Worm (Caenorhabditis elegans) whole organism, young adult: ENCODE data around the gene srx-77.

Experiments used
- C06A6.2 ChIP-seq: fragments of 200-800 bp; sonication (Bioruptor generic); conservative IDR thresholded peaks from 2 replicates; pipeline ENCODE4 v1.3.6; 2022; ENCODE audit warnings: missing genetic modification characterization, missing compliant biosample characterization
- F57A8.1 ChIP-seq: fragments of 200-800 bp; sonication (Bioruptor generic); optimal IDR thresholded peaks from 2 replicates; lab custom pipeline; 2018; ENCODE audit warnings: mild to moderate bottlenecking, missing genetic modification characterization, moderate library complexity, missing compliant biosample characterization
- K12H6.12 ChIP-seq: fragments of 200-800 bp; sonication (Bioruptor generic); optimal IDR thresholded peaks from 2 replicates; lab custom pipeline; 2018; ENCODE audit warnings: mild to moderate bottlenecking, missing genetic modification characterization, missing compliant biosample characterization
- athp-1 ChIP-seq: sonication (generic microtip); optimal IDR thresholded peaks from 2 replicates; lab custom pipeline; 2017; ENCODE audit warnings: mild to moderate bottlenecking, missing genetic modification characterization, missing compliant biosample characterization
- ccch-3 ChIP-seq: fragments of 200-800 bp; sonication (Bioruptor generic); optimal IDR thresholded peaks from 2 replicates; lab custom pipeline; 2018; ENCODE audit warnings: mild to moderate bottlenecking, missing genetic modification characterization, missing compliant biosample characterization
- ekl-4 ChIP-seq: fragments of 200-800 bp; sonication (Bioruptor generic); IDR thresholded peaks from 2 replicates; pipeline ENCODE4 v1.3.6; 2022; ENCODE audit warnings: missing genetic modification reagents, missing genetic modification characterization, missing compliant biosample characterization
- gei-17 ChIP-seq: fragments of 200-800 bp; sonication (Bioruptor generic); optimal IDR thresholded peaks from 2 replicates; lab custom pipeline; 2018; ENCODE audit warnings: mild to moderate bottlenecking, missing genetic modification characterization, missing compliant biosample characterization
- madf-8 ChIP-seq: fragments of 200-800 bp; sonication (Bioruptor generic); conservative IDR thresholded peaks from 2 replicates; pipeline ENCODE4 v1.3.6; 2022; ENCODE audit warnings: missing genetic modification reagents, missing genetic modification characterization, missing compliant biosample characterization
- snpc-3.4 ChIP-seq: sonication (generic microtip); optimal IDR thresholded peaks from 2 replicates; lab custom pipeline; 2017; ENCODE audit warnings: missing genetic modification characterization, mild to moderate bottlenecking, missing compliant biosample characterization, antibody characterized with exemption, moderate library complexity, missing genotype, missing genetic modification reagents
- snpc-4 ChIP-seq, 5 experiments: fragments of 150-350 bp in 1 of 5; sonication (generic microtip) in 4 of 5; optimal IDR thresholded peaks; 2 replicates each; lab custom pipeline; 2014 to 2018; ENCODE audit warnings: missing genetic modification characterization in 5 of 5, missing biosample characterization in 3 of 5, antibody characterized with exemption in 2 of 5, mild to moderate bottlenecking in 2 of 5, missing compliant biosample characterization in 2 of 5, missing genotype in 2 of 5, moderate library complexity in 2 of 5, missing genetic modification reagents in 1 of 5
- unc-62 ChIP-seq: fragments of 150-350 bp; optimal IDR thresholded peaks from 2 replicates; lab custom pipeline; 2014; ENCODE audit warnings: missing biosample characterization, missing genetic modification reagents, missing genetic modification characterization
- xnd-1 ChIP-seq: sonication (generic microtip); optimal IDR thresholded peaks from 2 replicates; lab custom pipeline; 2016; ENCODE audit warnings: missing genotype, missing genetic modification reagents, missing genetic modification characterization, missing compliant biosample characterization

DNA sequence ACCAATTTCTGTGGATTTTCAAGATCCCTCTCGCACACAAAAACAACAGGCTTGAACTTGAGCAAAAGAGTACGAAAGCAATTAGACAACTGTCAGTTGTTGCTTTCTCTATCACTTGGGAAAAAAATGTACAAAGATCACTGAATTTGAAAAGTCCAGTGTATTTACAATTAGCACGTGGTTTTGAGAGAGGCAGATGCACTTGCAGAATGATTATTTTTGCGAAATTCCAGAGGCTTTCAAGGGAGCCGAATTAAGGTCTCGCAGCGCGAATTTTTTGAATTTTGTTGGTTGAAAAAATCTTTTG is 24.7 kb upstream of the srx-77 start:
- TF ChIP-seq gei-17 (GFP tag; lab: Kevin White, UChicago): no peak
- no peak for TF ChIP-seq snpc-4 (GFP tag; optimal IDR thresholded peaks at IDR 0.05; lab: Kevin White, UChicago)
- TF ChIP-seq snpc-4 (tag; optimal IDR thresholded peaks at IDR 0.05; lab: Kevin White, UChicago): no peak
- TF ChIP-seq madf-8: no peak
- no peak for TF ChIP-seq xnd-1 (tag; lab: Kevin White, UChicago)
- TF ChIP-seq K12H6.12 (tag; lab: Kevin White, UChicago): no peak
- no peak for TF ChIP-seq athp-1 (tag; lab: Kevin White, UChicago)
- TF ChIP-seq ccch-3 (GFP tag; lab: Kevin White, UChicago): no peak
- no peak for TF ChIP-seq ekl-4 (GFP tag; lab: Robert Waterston, UW)
- TF ChIP-seq F57A8.1: no peak
- no peak for TF ChIP-seq unc-62 (GFP tag; lab: Kevin White, UChicago)
- TF ChIP-seq C06A6.2 (GFP tag; lab: Robert Waterston, UW): no peak
- TF ChIP-seq snpc-3.4 (tag; lab: Kevin White, UChicago): no peak
